Worm (Caenorhabditis elegans) whole organism, L3 larva: ENCODE measurements around the gene M04C3.2.

Experiments
- R02D3.7 ChIP-seq: fragments of 150-350 bp; optimal IDR thresholded peaks from 2 replicates; lab custom pipeline; 2014; ENCODE audit warnings: missing biosample characterization, missing genetic modification characterization
- aly-2 ChIP-seq: fragments of 150-350 bp; optimal IDR thresholded peaks from 2 replicates; lab custom pipeline; 2014; ENCODE audit warnings: missing biosample characterization, missing genetic modification characterization
- ama-1 ChIP-seq: fragments of 150-350 bp; optimal IDR thresholded peaks from 2 replicates; lab custom pipeline; 2018
- ceh-16 ChIP-seq: sonication (generic microtip); optimal IDR thresholded peaks from 2 replicates; lab custom pipeline; 2017; ENCODE audit warnings: missing biosample characterization, missing genetic modification characterization
- ceh-82 ChIP-seq: fragments of 150-350 bp; optimal IDR thresholded peaks from 2 replicates; lab custom pipeline; 2014; ENCODE audit warnings: missing biosample characterization, missing genetic modification characterization
- daf-12 ChIP-seq: fragments of 150-350 bp; optimal IDR thresholded peaks from 2 replicates; lab custom pipeline; 2014; ENCODE audit warnings: missing biosample characterization, missing genetic modification reagents, missing genetic modification characterization
- egl-27 ChIP-seq: sonication (generic microtip); optimal IDR thresholded peaks from 4 replicates; lab custom pipeline; 2017; ENCODE audit warnings: missing biosample characterization, missing genetic modification reagents, missing genetic modification characterization
- egl-5 ChIP-seq: fragments of 150-350 bp; optimal IDR thresholded peaks from 2 replicates; lab custom pipeline; 2017; ENCODE audit warnings: missing biosample characterization, missing genetic modification reagents, missing genetic modification characterization, inconsistent platforms
- elt-1 ChIP-seq: fragments of 150-350 bp; optimal IDR thresholded peaks from 2 replicates; lab custom pipeline; 2014; ENCODE audit warnings: missing biosample characterization, missing genetic modification characterization
- elt-2 ChIP-seq: sonication (generic microtip); optimal IDR thresholded peaks from 2 replicates; lab custom pipeline; 2016; ENCODE audit warnings: missing genetic modification reagents, mild to moderate bottlenecking, missing genetic modification characterization, missing compliant biosample characterization
- elt-3 ChIP-seq, 3 experiments: fragments of 150-350 bp in 1 of 3; sonication (generic microtip) in 2 of 3; optimal IDR thresholded peaks; 2 replicates in 2 of 3; 4 replicates in 1 of 3; lab custom pipeline; 2014 to 2017; ENCODE audit warnings: missing biosample characterization in 3 of 3, missing genetic modification characterization in 3 of 3
- eor-1 ChIP-seq, 2 experiments: fragments of 150-350 bp; optimal IDR thresholded peaks; 2 replicates each; lab custom pipeline; 2014 to 2018; ENCODE audit warnings: missing biosample characterization in 2 of 2, missing genetic modification characterization in 2 of 2
- fkh-10 ChIP-seq: sonication (generic microtip); optimal IDR thresholded peaks from 2 replicates; lab custom pipeline; 2017; ENCODE audit warnings: missing biosample characterization, missing genetic modification reagents, missing genetic modification characterization
- fkh-2 ChIP-seq: fragments of 150-350 bp; optimal IDR thresholded peaks from 2 replicates; lab custom pipeline; 2014; ENCODE audit warnings: missing biosample characterization, missing genetic modification reagents, missing genetic modification characterization
- mdl-1 ChIP-seq: fragments of 150-350 bp; optimal IDR thresholded peaks from 2 replicates; lab custom pipeline; 2014; ENCODE audit warnings: missing biosample characterization, missing genetic modification characterization
- nhr-11 ChIP-seq: fragments of 150-350 bp; optimal IDR thresholded peaks from 2 replicates; lab custom pipeline; 2014; ENCODE audit warnings: missing biosample characterization, missing genetic modification characterization
- nhr-23 ChIP-seq: fragments of 150-350 bp; optimal IDR thresholded peaks from 2 replicates; lab custom pipeline; 2014; ENCODE audit warnings: missing biosample characterization, missing genetic modification reagents, missing genetic modification characterization
- nhr-25 ChIP-seq: sonication (generic microtip); optimal IDR thresholded peaks from 2 replicates; lab custom pipeline; 2017; ENCODE audit warnings: missing biosample characterization, missing genetic modification characterization
- nhr-43 ChIP-seq: sonication (generic microtip); optimal IDR thresholded peaks from 2 replicates; lab custom pipeline; 2016; ENCODE audit warnings: mild to moderate bottlenecking, missing genetic modification characterization, missing compliant biosample characterization; ENCODE audit not compliant: poor library complexity, severe bottlenecking
- pqm-1 ChIP-seq: fragments of 150-350 bp; optimal IDR thresholded peaks from 2 replicates; lab custom pipeline; 2017; ENCODE audit warnings: missing biosample characterization, missing genetic modification characterization, inconsistent platforms
- skn-1 ChIP-seq: fragments of 150-350 bp; optimal IDR thresholded peaks from 2 replicates; lab custom pipeline; 2014; ENCODE audit warnings: missing biosample characterization, missing genetic modification characterization
- snpc-4 ChIP-seq: fragments of 150-350 bp; optimal IDR thresholded peaks from 2 replicates; lab custom pipeline; 2014; ENCODE audit warnings: missing biosample characterization, missing genetic modification characterization
- tbx-2 ChIP-seq: sonication (generic microtip); optimal IDR thresholded peaks from 2 replicates; lab custom pipeline; 2016; ENCODE audit warnings: mild to moderate bottlenecking, missing genetic modification characterization, missing compliant biosample characterization
- unc-39 ChIP-seq: sonication (generic microtip); optimal IDR thresholded peaks from 4 replicates; lab custom pipeline; 2017; ENCODE audit warnings: missing biosample characterization, missing genetic modification characterization
- unc-62 ChIP-seq: fragments of 150-350 bp; sonication (generic microtip); optimal IDR thresholded peaks from 4 replicates; lab custom pipeline; 2014; ENCODE audit warnings: missing biosample characterization, missing genetic modification reagents, missing genetic modification characterization
- ztf-4 ChIP-seq: fragments of 150-350 bp; optimal IDR thresholded peaks from 2 replicates; lab custom pipeline; 2014; ENCODE audit warnings: missing biosample characterization, missing genetic modification characterization

M04C3.2 gene

ce11 chrV:19431036-19431435 is 17.7 kb downstream of the M04C3.2 start, which contains the start of gene srw-85:
srw-85 (minus strand) TSS chrV:19431136.
- TF ChIP-seq ceh-82 (tag; lab: Kevin White, UChicago) (no peak), unc-62 (GFP tag; lab: Kevin White, UChicago) (no peak), nhr-23 (tag; lab: Kevin White, UChicago) (no peak)
- TF ChIP-seq, all 47 proteins: peak for 0

- TF ChIP-seq nhr-43 (tag; lab: Kevin White, UChicago) (no peak), snpc-4 (tag; lab: Kevin White, UChicago) (no peak), ztf-4 (tag; lab: Kevin White, UChicago) (no peak), egl-5 (tag; lab: Kevin White, UChicago) (no peak), fkh-10 (no peak), elt-1 (tag; lab: Kevin White, UChicago) (no peak), daf-12 (no peak), pqm-1 (tag; lab: Kevin White, UChicago) (no peak), R02D3.7 (tag; lab: Kevin White, UChicago) (no peak), ama-1 (no peak), skn-1 (tag; lab: Kevin White, UChicago) (no peak), unc-39 (no peak)
These were observed 18.3 kb downstream of the M04C3.2 start for ce11 chrV:19430351-19430913.

ce11 chrV:19429605-19430004 is 19.1 kb downstream of the M04C3.2 start:
- TF ChIP-seq nhr-25 (tag; lab: Kevin White, UChicago) = peak; percentile 53
- no peak for TF ChIP-seq ama-1
- peak; percentile 28 for TF ChIP-seq nhr-23 (tag; lab: Kevin White, UChicago)
- no peak for TF ChIP-seq elt-3 (tag; optimal IDR thresholded peaks at IDR 0.05; lab: Kevin White, UChicago)
- no peak for TF ChIP-seq aly-2
- peak; percentile 99 for TF ChIP-seq elt-1 (tag; lab: Kevin White, UChicago)
- TF ChIP-seq nhr-43 (tag; lab: Kevin White, UChicago) = peak; percentile 21

- TF ChIP-seq elt-3 (tag; optimal IDR thresholded peaks at IDR 0.05; lab: Kevin White, UChicago) (no peak), elt-1 (tag; lab: Kevin White, UChicago) (peak; percentile 95), unc-62 (GFP tag; lab: Kevin White, UChicago) (no peak), nhr-11 (no peak), nhr-25 (tag; lab: Kevin White, UChicago) (peak; percentile 32), R02D3.7 (tag; lab: Kevin White, UChicago) (no peak), nhr-43 (tag; lab: Kevin White, UChicago) (no peak), tbx-2 (tag; lab: Kevin White, UChicago) (no peak)
These were observed 19.8 kb downstream of the M04C3.2 start for ce11 chrV:19428936-19429335.

ce11 chrV:19428097-19428496 is 20.6 kb downstream of the M04C3.2 start:
- TF ChIP-seq eor-1 (tag; optimal IDR thresholded peaks at IDR 0.05; lab: Kevin White, UChicago) = no peak
- TF ChIP-seq nhr-25 (tag; lab: Kevin White, UChicago) = peak; percentile 29
- peak; percentile 27 for TF ChIP-seq nhr-43 (tag; lab: Kevin White, UChicago)
- TF ChIP-seq elt-1 (tag; lab: Kevin White, UChicago) = peak; percentile 86

- TF ChIP-seq egl-27 (tag; lab: Kevin White, UChicago) (no peak), nhr-25 (tag; lab: Kevin White, UChicago) (peak; percentile 57), fkh-2 (tag; lab: Kevin White, UChicago) (no peak)
These were observed 27.6 kb downstream of the M04C3.2 start, which contains the start of gene C25F9.2 for ce11 chrV:19421131-19421530. C25F9.2 (plus strand) TSS chrV:19421471.

- peak; percentile 65 for TF ChIP-seq elt-2 (tag; lab: Kevin White, UChicago)
- TF ChIP-seq pqm-1 (tag; lab: Kevin White, UChicago) = peak; percentile 7
These were observed 29.4 kb downstream of the M04C3.2 start for ce11 chrV:19419301-19419700.

- TF ChIP-seq ztf-4 (tag; lab: Kevin White, UChicago) = no peak
- peak; percentile 42 for TF ChIP-seq elt-2 (tag; lab: Kevin White, UChicago)
- no peak for TF ChIP-seq daf-12
- no peak for TF ChIP-seq tbx-2 (tag; lab: Kevin White, UChicago)
- no peak for TF ChIP-seq ceh-16
- TF ChIP-seq mdl-1 (tag; lab: Kevin White, UChicago) = no peak
These were observed 30.9 kb downstream of the M04C3.2 start, which contains the start of gene C25F9.15 for ce11 chrV:19417836-19418235. C25F9.15 (plus strand) TSS chrV:19418136.
